Worm (Caenorhabditis elegans): ENCODE results near the gene K09E4.4.

- TF ChIP-seq ceh-36 (tag; optimal IDR thresholded peaks at IDR 0.05) (no peak), ama-1 (optimal IDR thresholded peaks at IDR 0.05) (no peak), hmbx-1 (tag; optimal IDR thresholded peaks at IDR 0.05) (no peak), ceh-13 (GFP tag; optimal IDR thresholded peaks at IDR 0.05) (no peak), hnd-1 (tag; optimal IDR thresholded peaks at IDR 0.05) (no peak), ets-7 (tag; optimal IDR thresholded peaks at IDR 0.05) (no peak), hmg-4 (GFP tag; optimal IDR thresholded peaks at IDR 0.05) (no peak), tbx-37 (GFP tag; conservative IDR thresholded peaks at IDR 0.05) (no peak), tbx-11 (GFP tag; IDR thresholded peaks at IDR 0.05) (no peak), F13C5.2 (tag; optimal IDR thresholded peaks at IDR 0.05) (no peak), flt-1 (GFP tag; IDR thresholded peaks at IDR 0.05) (no peak), B0310.2 (tag; optimal IDR thresholded peaks at IDR 0.05) (no peak), scrt-1 (GFP tag; IDR thresholded peaks at IDR 0.05) (no peak)
Measured at ce11 chrII:14106164-14106563, 15.8 kb downstream of the K09E4.4 start.
